Worm (Caenorhabditis elegans) whole organism, L1 larva: ENCODE measurements around the gene irld-2.

ENCODE experiments used
- C04F5.9 ChIP-seq: sonication (generic microtip); optimal IDR thresholded peaks from 2 replicates; lab custom pipeline; 2016; ENCODE audit warnings: missing genetic modification characterization, missing compliant biosample characterization
- Y116A8C.19 ChIP-seq: sonication (generic microtip); optimal IDR thresholded peaks from 2 replicates; lab custom pipeline; 2016; ENCODE audit warnings: missing compliant biosample characterization, missing genetic modification characterization, borderline replicate concordance
- aha-1 ChIP-seq: fragments of 150-350 bp; optimal IDR thresholded peaks from 2 replicates; lab custom pipeline; 2014; ENCODE audit warnings: missing biosample characterization, missing genetic modification characterization
- alr-1 ChIP-seq: fragments of 200-800 bp; sonication (Bioruptor generic); optimal IDR thresholded peaks from 2 replicates; lab custom pipeline; 2018; ENCODE audit warnings: borderline replicate concordance, mild to moderate bottlenecking, missing genetic modification characterization, missing compliant biosample characterization
- aly-2 ChIP-seq: fragments of 150-350 bp; optimal IDR thresholded peaks from 2 replicates; lab custom pipeline; 2014; ENCODE audit warnings: missing biosample characterization, missing genetic modification characterization
- blmp-1 ChIP-seq: fragments of 150-350 bp; optimal IDR thresholded peaks from 2 replicates; lab custom pipeline; 2014; ENCODE audit warnings: missing biosample characterization, missing genetic modification characterization
- ceh-8 ChIP-seq: fragments of 200-800 bp; sonication (Bioruptor generic); optimal IDR thresholded peaks from 2 replicates; lab custom pipeline; 2018; ENCODE audit warnings: mild to moderate bottlenecking, missing genetic modification characterization, moderate library complexity, missing compliant biosample characterization
- ceh-88 ChIP-seq: fragments of 200-800 bp; sonication (Bioruptor generic); IDR thresholded peaks from 2 replicates; pipeline ENCODE4 v1.3.6; 2022; ENCODE audit warnings: missing genetic modification characterization, missing compliant biosample characterization
- ceh-90 ChIP-seq: sonication (generic microtip); optimal IDR thresholded peaks from 2 replicates; lab custom pipeline; 2016; ENCODE audit warnings: missing genetic modification characterization, missing compliant biosample characterization
- dpl-1 ChIP-seq, 3 experiments: fragments of 150-350 bp in 2 of 3; sonication (generic microtip) in 1 of 3; optimal IDR thresholded peaks; 2 replicates each; lab custom pipeline; 2014 to 2017; ENCODE audit warnings: missing biosample characterization in 3 of 3, missing genetic modification characterization in 3 of 3, missing genetic modification reagents in 3 of 3
- efl-3 ChIP-seq: fragments of 200-800 bp; sonication (Bioruptor generic); optimal IDR thresholded peaks from 2 replicates; lab custom pipeline; 2018; ENCODE audit warnings: mild to moderate bottlenecking, missing genetic modification characterization, missing compliant biosample characterization
- egl-27 ChIP-seq, 2 experiments: fragments of 150-350 bp in 1 of 2; sonication (generic microtip); optimal IDR thresholded peaks; 3 replicates each; lab custom pipeline; 2017 to 2018; ENCODE audit warnings: missing biosample characterization in 2 of 2, missing genetic modification characterization in 2 of 2, missing genetic modification reagents in 2 of 2
- elt-2 ChIP-seq: sonication (generic microtip); optimal IDR thresholded peaks from 2 replicates; lab custom pipeline; 2016; ENCODE audit warnings: missing genetic modification characterization, mild to moderate bottlenecking, inconsistent platforms, missing compliant biosample characterization, missing genetic modification reagents
- elt-3 ChIP-seq, 6 experiments: fragments of 150-350 bp in 1 of 6; sonication (generic microtip); optimal IDR thresholded peaks; 2 replicates each; lab custom pipeline; 2017 to 2018; ENCODE audit warnings: missing biosample characterization in 6 of 6, missing genetic modification characterization in 6 of 6, inconsistent platforms in 1 of 6
- ets-5 ChIP-seq: fragments of 200-800 bp; sonication (Bioruptor generic); IDR thresholded peaks from 2 replicates; pipeline ENCODE4 v1.3.6; 2022; ENCODE audit warnings: missing genetic modification characterization, missing compliant biosample characterization
- fkh-10 ChIP-seq: sonication (generic microtip); optimal IDR thresholded peaks from 2 replicates; lab custom pipeline; 2017; ENCODE audit warnings: missing biosample characterization, missing genetic modification reagents, missing genetic modification characterization
- fkh-8 ChIP-seq: sonication (generic microtip); optimal IDR thresholded peaks from 2 replicates; lab custom pipeline; 2016; ENCODE audit warnings: mild to moderate bottlenecking, missing genetic modification characterization, missing compliant biosample characterization
- irx-1 ChIP-seq: sonication (generic microtip); optimal IDR thresholded peaks from 2 replicates; lab custom pipeline; 2016; ENCODE audit warnings: missing genetic modification characterization, missing compliant biosample characterization
- lin-14 ChIP-seq: fragments of 200-800 bp; sonication (Bioruptor generic); optimal IDR thresholded peaks from 2 replicates; lab custom pipeline; 2018; ENCODE audit warnings: mild to moderate bottlenecking, missing genetic modification characterization, moderate library complexity, missing compliant biosample characterization
- lin-35 ChIP-seq, 2 experiments: fragments of 150-350 bp; optimal IDR thresholded peaks; 2 replicates each; lab custom pipeline; 2014; ENCODE audit warnings: missing biosample characterization in 2 of 2, missing genetic modification characterization in 2 of 2, missing genetic modification reagents in 2 of 2
- lsy-2 ChIP-seq, 2 experiments: fragments of 150-350 bp; optimal IDR thresholded peaks; 2 replicates each; lab custom pipeline; 2014; ENCODE audit warnings: missing biosample characterization in 2 of 2, missing genetic modification characterization in 2 of 2
- mdl-1 ChIP-seq, 2 experiments: fragments of 150-350 bp; optimal IDR thresholded peaks; 2 replicates each; lab custom pipeline; 2014 to 2017; ENCODE audit warnings: missing biosample characterization in 2 of 2, missing genetic modification characterization in 2 of 2, inconsistent platforms in 1 of 2
- mef-2 ChIP-seq: fragments of 150-350 bp; optimal IDR thresholded peaks from 2 replicates; lab custom pipeline; 2014; ENCODE audit warnings: missing biosample characterization, missing genetic modification characterization
- nhr-11 ChIP-seq: fragments of 150-350 bp; optimal IDR thresholded peaks from 2 replicates; lab custom pipeline; 2014; ENCODE audit warnings: missing biosample characterization, missing genetic modification characterization
- nhr-19 ChIP-seq: fragments of 200-800 bp; sonication (Bioruptor generic); conservative IDR thresholded peaks from 2 replicates; pipeline ENCODE4 v1.3.6; 2022; ENCODE audit warnings: missing genetic modification characterization, missing compliant biosample characterization
- nhr-20 ChIP-seq: sonication (generic microtip); optimal IDR thresholded peaks from 2 replicates; lab custom pipeline; 2016; ENCODE audit warnings: mild to moderate bottlenecking, missing genetic modification characterization, missing compliant biosample characterization
- nhr-28 ChIP-seq: fragments of 150-350 bp; optimal IDR thresholded peaks from 2 replicates; lab custom pipeline; 2014; ENCODE audit warnings: missing biosample characterization, missing genetic modification characterization
- nhr-47 ChIP-seq: sonication (generic microtip); optimal IDR thresholded peaks from 2 replicates; lab custom pipeline; 2016; ENCODE audit warnings: mild to moderate bottlenecking, missing genetic modification characterization, moderate library complexity, missing compliant biosample characterization
- nhr-71 ChIP-seq: sonication (generic microtip); optimal IDR thresholded peaks from 2 replicates; lab custom pipeline; 2016; ENCODE audit warnings: mild to moderate bottlenecking, missing genetic modification characterization, moderate library complexity, missing compliant biosample characterization
- nhr-76 ChIP-seq: sonication (generic microtip); optimal IDR thresholded peaks from 2 replicates; lab custom pipeline; 2017; ENCODE audit warnings: missing biosample characterization, missing genetic modification characterization
- nhr-77 ChIP-seq: fragments of 150-350 bp; optimal IDR thresholded peaks from 2 replicates; lab custom pipeline; 2014; ENCODE audit warnings: missing biosample characterization, missing genetic modification characterization
- nhr-84 ChIP-seq: sonication (generic microtip); optimal IDR thresholded peaks from 2 replicates; lab custom pipeline; 2017; ENCODE audit warnings: missing biosample characterization, missing genetic modification characterization
- nhr-85 ChIP-seq: sonication (generic microtip); peaks from one replicate; lab custom pipeline; 2016; ENCODE audit warnings: missing genetic modification characterization, inconsistent platforms, missing compliant biosample characterization
- nhr-90 ChIP-seq: sonication (generic microtip); optimal IDR thresholded peaks from 2 replicates; lab custom pipeline; 2016; ENCODE audit warnings: mild to moderate bottlenecking, missing genetic modification characterization, missing compliant biosample characterization; ENCODE audit not compliant: poor library complexity
- pax-3 ChIP-seq: fragments of 200-800 bp; sonication (Bioruptor generic); optimal IDR thresholded peaks from 2 replicates; lab custom pipeline; 2018; ENCODE audit warnings: mild to moderate bottlenecking, missing genetic modification characterization, moderate library complexity, missing compliant biosample characterization
- skn-1 ChIP-seq: fragments of 150-350 bp; optimal IDR thresholded peaks from 2 replicates; lab custom pipeline; 2014; ENCODE audit warnings: missing biosample characterization, missing genetic modification characterization
- snpc-4 ChIP-seq: fragments of 150-350 bp; optimal IDR thresholded peaks from 2 replicates; lab custom pipeline; 2014; ENCODE audit warnings: missing biosample characterization, missing genetic modification characterization
- snu-23 ChIP-seq: sonication (generic microtip); optimal IDR thresholded peaks from 2 replicates; lab custom pipeline; 2016; ENCODE audit warnings: missing genetic modification characterization, missing compliant biosample characterization
- sptf-1 ChIP-seq: fragments of 150-350 bp; optimal IDR thresholded peaks from 2 replicates; lab custom pipeline; 2014; ENCODE audit warnings: missing biosample characterization, missing genetic modification characterization
- sup-37 ChIP-seq: fragments of 200-800 bp; sonication (Bioruptor generic); optimal IDR thresholded peaks from 2 replicates; lab custom pipeline; 2018; ENCODE audit warnings: mild to moderate bottlenecking, missing genetic modification characterization, missing compliant biosample characterization
- swsn-7 ChIP-seq: sonication (generic microtip); optimal IDR thresholded peaks from 2 replicates; lab custom pipeline; 2016; ENCODE audit warnings: missing genetic modification characterization, missing compliant biosample characterization
- tbx-2 ChIP-seq: sonication (generic microtip); optimal IDR thresholded peaks from 2 replicates; lab custom pipeline; 2016; ENCODE audit warnings: missing genetic modification characterization, missing compliant biosample characterization
- unc-130 ChIP-seq: fragments of 150-350 bp; optimal IDR thresholded peaks from 2 replicates; lab custom pipeline; 2017; ENCODE audit warnings: missing biosample characterization, missing genetic modification characterization, inconsistent platforms
- vab-15 ChIP-seq: sonication (generic microtip); optimal IDR thresholded peaks from 2 replicates; lab custom pipeline; 2017; ENCODE audit warnings: missing genotype, mild to moderate bottlenecking, missing genetic modification characterization, missing compliant biosample characterization
- xbp-1 ChIP-seq: sonication (generic microtip); optimal IDR thresholded peaks from 2 replicates; lab custom pipeline; 2016; ENCODE audit warnings: missing genetic modification characterization, missing compliant biosample characterization
- ztf-11 ChIP-seq, 2 experiments: sonication (generic microtip); optimal IDR thresholded peaks; 2 replicates each; lab custom pipeline; 2016 to 2017; ENCODE audit warnings: missing genetic modification characterization in 2 of 2, missing biosample characterization in 1 of 2, missing compliant biosample characterization in 1 of 2
- ztf-4 ChIP-seq: fragments of 150-350 bp; optimal IDR thresholded peaks from 2 replicates; lab custom pipeline; 2014; ENCODE audit warnings: missing biosample characterization, missing genetic modification characterization

The irld-2 gene

ce11 chrX:13352164-13352563 is 42.7 kb downstream of the irld-2 start:
- TF ChIP-seq nhr-90 (tag; lab: Kevin White, UChicago) (peak; percentile 16), lin-14 (GFP tag; lab: Kevin White, UChicago) (peak; percentile 24), dpl-1 (GFP tag; optimal IDR thresholded peaks at IDR 0.05; lab: Kevin White, UChicago) (no peak), ceh-88 (GFP tag; lab: Robert Waterston, UW) (no peak), blmp-1 (tag; lab: Kevin White, UChicago) (peak; percentile 0), nhr-71 (peak; percentile 41), nhr-20 (peak; percentile 70), ets-5 (no peak), nhr-19 (peak; percentile 82), nhr-77 (no peak), mef-2 (no peak), lin-35 (GFP tag; optimal IDR thresholded peaks at IDR 0.05; lab: Kevin White, UChicago) (peak in 1 of 2 experiments; percentile 45), nhr-85 (peak; percentile 71), alr-1 (tag; lab: Kevin White, UChicago) (no peak), elt-3 (tag; optimal IDR thresholded peaks at IDR 0.05; lab: Kevin White, UChicago) (peak in 1 of 6 experiments; percentile 52), snu-23 (peak; percentile 27), tbx-2 (tag; lab: Kevin White, UChicago) (peak; percentile 23), mdl-1 (tag; optimal IDR thresholded peaks at IDR 0.05; lab: Kevin White, UChicago) (peak in 1 of 2 experiments; percentile 24)

ce11 chrX:13350804-13351747 is 43.8 kb downstream of the irld-2 start, which contains the start of gene mxl-3:
Gene mxl-3, minus strand, starts transcription at chrX:13350804.
- TF ChIP-seq alr-1 (tag; lab: Kevin White, UChicago): no peak
- TF ChIP-seq C04F5.9: no peak
- TF ChIP-seq lsy-2 (tag; optimal IDR thresholded peaks at IDR 0.05; lab: Kevin White, UChicago): peak in 1 of 2 experiments; percentile 18
- TF ChIP-seq Y116A8C.19 (tag; lab: Kevin White, UChicago): no peak
- TF ChIP-seq lin-35 (GFP tag; optimal IDR thresholded peaks at IDR 0.05; lab: Kevin White, UChicago): peak in 1 of 2 experiments; percentile 30
- TF ChIP-seq sup-37 (GFP tag; lab: Kevin White, UChicago): no peak
- no peak for TF ChIP-seq ceh-88 (GFP tag; lab: Robert Waterston, UW)
- peak; percentile 57 for TF ChIP-seq nhr-90 (tag; lab: Kevin White, UChicago)
- TF ChIP-seq nhr-47 (tag; lab: Kevin White, UChicago): peak; percentile 46
- no peak for TF ChIP-seq xbp-1
- TF ChIP-seq sptf-1 (tag; lab: Kevin White, UChicago): no peak
- TF ChIP-seq ceh-90 (tag; lab: Kevin White, UChicago): no peak
- no peak for TF ChIP-seq fkh-8 (tag; lab: Kevin White, UChicago)
- TF ChIP-seq elt-2 (tag; lab: Kevin White, UChicago): peak; percentile 41
- TF ChIP-seq aly-2 (tag; lab: Kevin White, UChicago): no peak
- TF ChIP-seq nhr-11 (tag; lab: Kevin White, UChicago): peak; percentile 51
- TF ChIP-seq irx-1 (tag; lab: Kevin White, UChicago): no peak
- peak; percentile 66 for TF ChIP-seq tbx-2 (tag; lab: Kevin White, UChicago)
- no peak for TF ChIP-seq pax-3
- peak; percentile 36 for TF ChIP-seq skn-1 (tag; lab: Kevin White, UChicago)
- peak; percentile 67 for TF ChIP-seq nhr-20
- TF ChIP-seq mef-2: no peak
- TF ChIP-seq ets-5: no peak
- TF ChIP-seq ceh-8 (GFP tag; lab: Kevin White, UChicago): no peak
- TF ChIP-seq vab-15 (tag; lab: Kevin White, UChicago): no peak
- TF ChIP-seq ztf-4: peak; percentile 9
- peak in 1 of 2 experiments; percentile 44 for TF ChIP-seq mdl-1 (tag; optimal IDR thresholded peaks at IDR 0.05; lab: Kevin White, UChicago)
- no peak for TF ChIP-seq swsn-7 (tag; lab: Kevin White, UChicago)
- peak; percentile 9 for TF ChIP-seq blmp-1 (tag; lab: Kevin White, UChicago)
- no peak for TF ChIP-seq nhr-28
- no peak for TF ChIP-seq efl-3 (GFP tag; lab: Kevin White, UChicago)
- no peak for TF ChIP-seq aha-1 (tag; lab: Kevin White, UChicago)
- TF ChIP-seq nhr-84: no peak
- no peak for TF ChIP-seq unc-130 (tag; lab: Kevin White, UChicago)
- no peak for TF ChIP-seq fkh-10 (GFP tag; lab: Kevin White, UChicago)
- TF ChIP-seq ztf-11 (tag; optimal IDR thresholded peaks at IDR 0.05; lab: Kevin White, UChicago): no peak
- peak in 1 of 2 experiments; percentile 29 for TF ChIP-seq egl-27 (tag; optimal IDR thresholded peaks at IDR 0.05; lab: Kevin White, UChicago)
- no peak for TF ChIP-seq nhr-76
- TF ChIP-seq snpc-4 (tag; lab: Kevin White, UChicago): no peak
